Worm (Caenorhabditis elegans): ENCODE results near the gene C09F12.3.
A peak's percentile ranks its signal among the peaks of the same experiment; 100 is the strongest.

The C09F12.3 gene

ce11 chrX:11050335-11050734 lies 7.7 kb upstream of the C09F12.3 start:
- TF ChIP-seq nhr-23 (tag; optimal IDR thresholded peaks at IDR 0.05): no peak
- TF ChIP-seq ceh-82 (tag; optimal IDR thresholded peaks at IDR 0.05): no peak

- TF ChIP-seq fos-1 (tag; optimal IDR thresholded peaks at IDR 0.05): peak; percentile 98
- TF ChIP-seq R02D3.7 (tag; optimal IDR thresholded peaks at IDR 0.05): no peak
- no peak for TF ChIP-seq nhr-6 (tag; optimal IDR thresholded peaks at IDR 0.05)
- TF ChIP-seq gmeb-1 (tag; optimal IDR thresholded peaks at IDR 0.05): peak; percentile 44
- TF ChIP-seq ceh-16 (tag; optimal IDR thresholded peaks at IDR 0.05): no peak
- peak; percentile 50 for TF ChIP-seq sma-9 (GFP tag; optimal IDR thresholded peaks at IDR 0.05)
- no peak for TF ChIP-seq sma-9 (tag; optimal IDR thresholded peaks at IDR 0.05)
- peak; percentile 84 for TF ChIP-seq crh-2 (tag; optimal IDR thresholded peaks at IDR 0.05)
- no peak for TF ChIP-seq unc-39 (tag; optimal IDR thresholded peaks at IDR 0.05)
- no peak for TF ChIP-seq unc-62 (GFP tag; optimal IDR thresholded peaks at IDR 0.05)
- TF ChIP-seq nhr-25 (tag; optimal IDR thresholded peaks at IDR 0.05): no peak
- TF ChIP-seq ZK546.5 (tag; optimal IDR thresholded peaks at IDR 0.05): no peak
- no peak for TF ChIP-seq elt-3 (tag; optimal IDR thresholded peaks at IDR 0.05)
- peak; percentile 38 for TF ChIP-seq F13H6.1 (tag; optimal IDR thresholded peaks at IDR 0.05)
These were observed 4.5 kb upstream of the C09F12.3 start, which contains the start of gene clc-1 for ce11 chrX:11047183-11047582. clc-1 (plus strand) TSS chrX:11047446.

ce11 chrX:11038221-11038620 lies 4.5 kb downstream of the C09F12.3 start:
- TF ChIP-seq R02D3.7 (tag; optimal IDR thresholded peaks at IDR 0.05): no peak
- no peak for TF ChIP-seq ztf-1 (GFP tag; conservative IDR thresholded peaks at IDR 0.05)
- TF ChIP-seq zag-1 (tag; optimal IDR thresholded peaks at IDR 0.05): no peak
- no peak for TF ChIP-seq mbf-1 (tag; optimal IDR thresholded peaks at IDR 0.05)
- no peak for TF ChIP-seq lsy-2 (tag; optimal IDR thresholded peaks at IDR 0.05)
- no peak for TF ChIP-seq aly-2 (tag; optimal IDR thresholded peaks at IDR 0.05)
- TF ChIP-seq ceh-82 (tag; optimal IDR thresholded peaks at IDR 0.05): no peak
- no peak for TF ChIP-seq nhr-237 (tag; optimal IDR thresholded peaks at IDR 0.05)
- TF ChIP-seq C34F6.9 (tag; optimal IDR thresholded peaks at IDR 0.05): no peak
- no peak for TF ChIP-seq nhr-23 (tag; optimal IDR thresholded peaks at IDR 0.05)
- TF ChIP-seq sma-9 (GFP tag; optimal IDR thresholded peaks at IDR 0.05): no peak
- TF ChIP-seq sma-9 (tag; optimal IDR thresholded peaks at IDR 0.05): no peak
- no peak for TF ChIP-seq nhr-77 (tag; optimal IDR thresholded peaks at IDR 0.05)
- TF ChIP-seq mab-5 (tag; optimal IDR thresholded peaks at IDR 0.05): no peak
- TF ChIP-seq lin-13 (GFP tag; optimal IDR thresholded peaks at IDR 0.05): no peak
- TF ChIP-seq crh-2 (tag; optimal IDR thresholded peaks at IDR 0.05): no peak
- TF ChIP-seq sem-4 (tag; optimal IDR thresholded peaks at IDR 0.05): no peak
- TF ChIP-seq ama-1 (optimal IDR thresholded peaks at IDR 0.05): no peak
- no peak for TF ChIP-seq egl-27 (tag; optimal IDR thresholded peaks at IDR 0.05)

- peak; percentile 89 for TF ChIP-seq blmp-1 (tag; optimal IDR thresholded peaks at IDR 0.05; ENCODE audit: insufficient read depth)
- TF ChIP-seq snpc-4 (tag; optimal IDR thresholded peaks at IDR 0.05): no peak
- TF ChIP-seq ama-1 (optimal IDR thresholded peaks at IDR 0.05): no peak
- no peak for TF ChIP-seq Y55F3AM.14 (GFP tag; optimal IDR thresholded peaks at IDR 0.05)
- peak; percentile 75 for TF ChIP-seq crh-2 (tag; optimal IDR thresholded peaks at IDR 0.05)
- no peak for TF ChIP-seq elt-3 (tag; optimal IDR thresholded peaks at IDR 0.05)
- no peak for TF ChIP-seq R02D3.7 (tag; optimal IDR thresholded peaks at IDR 0.05)
- no peak for TF ChIP-seq nhr-6 (tag; optimal IDR thresholded peaks at IDR 0.05)
- TF ChIP-seq dmd-4 (tag; optimal IDR thresholded peaks at IDR 0.05): no peak
- TF ChIP-seq nhr-11 (tag; optimal IDR thresholded peaks at IDR 0.05): no peak
- peak; percentile 35 for TF ChIP-seq nhr-21 (tag; optimal IDR thresholded peaks at IDR 0.05)
- TF ChIP-seq lsy-2 (tag; optimal IDR thresholded peaks at IDR 0.05): no peak
- TF ChIP-seq sma-9 (GFP tag; optimal IDR thresholded peaks at IDR 0.05): peak; percentile 26
- TF ChIP-seq sma-9 (tag; optimal IDR thresholded peaks at IDR 0.05): no peak
- no peak for TF ChIP-seq nhr-10 (tag; optimal IDR thresholded peaks at IDR 0.05)
- TF ChIP-seq ceh-16 (tag; optimal IDR thresholded peaks at IDR 0.05): no peak
- TF ChIP-seq egl-27 (tag; optimal IDR thresholded peaks at IDR 0.05): no peak
- TF ChIP-seq mbf-1 (tag; optimal IDR thresholded peaks at IDR 0.05): no peak
- no peak for TF ChIP-seq unc-39 (tag; optimal IDR thresholded peaks at IDR 0.05)
- TF ChIP-seq sma-3 (GFP tag; optimal IDR thresholded peaks at IDR 0.05): no peak
- TF ChIP-seq mdl-1 (tag; optimal IDR thresholded peaks at IDR 0.05): peak in 1 of 2 experiments; percentile 0
- no peak for TF ChIP-seq ztf-11 (tag; optimal IDR thresholded peaks at IDR 0.05)
- TF ChIP-seq ztf-1 (GFP tag; conservative IDR thresholded peaks at IDR 0.05): no peak
- no peak for TF ChIP-seq lin-11 (tag; optimal IDR thresholded peaks at IDR 0.05)
- TF ChIP-seq nhr-77 (tag; optimal IDR thresholded peaks at IDR 0.05): no peak
- no peak for TF ChIP-seq nhr-129 (tag; optimal IDR thresholded peaks at IDR 0.05)
- TF ChIP-seq F13H6.1 (tag; optimal IDR thresholded peaks at IDR 0.05): peak; percentile 36
- no peak for TF ChIP-seq ZK546.5 (tag; optimal IDR thresholded peaks at IDR 0.05)
- TF ChIP-seq alr-1 (tag; optimal IDR thresholded peaks at IDR 0.05): no peak
- TF ChIP-seq peb-1 (tag; optimal IDR thresholded peaks at IDR 0.05): no peak
- TF ChIP-seq nhr-12 (tag; optimal IDR thresholded peaks at IDR 0.05): no peak
- TF ChIP-seq fos-1 (tag; optimal IDR thresholded peaks at IDR 0.05): peak; percentile 59
- no peak for TF ChIP-seq zag-1 (tag; optimal IDR thresholded peaks at IDR 0.05)
- TF ChIP-seq nhr-25 (tag; optimal IDR thresholded peaks at IDR 0.05): no peak
- no peak for TF ChIP-seq aly-2 (tag; optimal IDR thresholded peaks at IDR 0.05)
These were observed 6.3 kb downstream of the C09F12.3 start for ce11 chrX:11036114-11037087.

All from whole organism, L2 larva.